Worm (Caenorhabditis elegans) whole organism, L1 larva: ENCODE measurements around the gene F41E6.12.

Experiments
- aha-1 ChIP-seq: fragments of 150-350 bp; optimal IDR thresholded peaks from 2 replicates; lab custom pipeline; 2014; ENCODE audit warnings: missing biosample characterization, missing genetic modification characterization
- ama-1 ChIP-seq: fragments of 150-350 bp; optimal IDR thresholded peaks from 2 replicates; lab custom pipeline; 2014
- blmp-1 ChIP-seq: fragments of 150-350 bp; optimal IDR thresholded peaks from 2 replicates; lab custom pipeline; 2014; ENCODE audit warnings: missing biosample characterization, missing genetic modification characterization
- lin-13 ChIP-seq: fragments of 150-350 bp; optimal IDR thresholded peaks from 2 replicates; lab custom pipeline; 2014; ENCODE audit warnings: missing biosample characterization, missing genetic modification reagents, missing genetic modification characterization
- lin-15B ChIP-seq: fragments of 150-350 bp; sonication (generic microtip); optimal IDR thresholded peaks from 3 replicates; lab custom pipeline; 2014; ENCODE audit warnings: missing biosample characterization, missing genetic modification characterization
- lin-35 ChIP-seq, 2 experiments: fragments of 150-350 bp; optimal IDR thresholded peaks; 2 replicates each; lab custom pipeline; 2014; ENCODE audit warnings: missing biosample characterization in 2 of 2, missing genetic modification characterization in 2 of 2, missing genetic modification reagents in 2 of 2
- unc-130 ChIP-seq: fragments of 150-350 bp; optimal IDR thresholded peaks from 2 replicates; lab custom pipeline; 2017; ENCODE audit warnings: missing biosample characterization, missing genetic modification characterization, inconsistent platforms
- ztf-4 ChIP-seq: fragments of 150-350 bp; optimal IDR thresholded peaks from 2 replicates; lab custom pipeline; 2014; ENCODE audit warnings: missing biosample characterization, missing genetic modification characterization

DNA sequence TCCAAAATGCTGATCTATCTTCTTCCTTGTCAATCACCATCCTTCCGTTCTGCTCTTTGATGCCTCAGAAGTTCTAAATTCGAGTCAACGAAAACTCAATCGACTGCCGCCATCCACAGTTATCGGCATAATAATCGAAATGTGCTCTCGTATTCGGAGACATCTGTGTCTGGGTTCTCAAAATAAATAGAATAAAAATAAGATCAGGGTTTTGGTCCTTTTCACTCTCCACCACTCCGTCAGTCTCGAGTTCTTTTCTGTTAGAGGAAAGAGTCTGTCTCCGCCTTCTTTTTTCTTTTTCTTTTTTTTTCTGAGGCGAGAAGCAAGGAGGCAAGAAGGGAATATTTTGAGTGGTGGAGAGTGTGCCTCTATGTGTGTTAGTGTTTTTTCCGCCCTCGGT lies 5.2 kb downstream of the F41E6.12 start, which contains the start of gene F41E6.17:
- TF ChIP-seq unc-130 (tag; lab: Kevin White, UChicago) (no peak), ztf-4 (tag; lab: Kevin White, UChicago) (no peak), blmp-1 (no peak), lin-13 (GFP tag; lab: Kevin White, UChicago) (no peak), lin-35 (GFP tag; optimal IDR thresholded peaks at IDR 0.05; lab: Kevin White, UChicago) (no peak), lin-15B (tag; lab: Kevin White, UChicago) (no peak), aha-1 (tag; lab: Kevin White, UChicago) (no peak), ama-1 (lab: Kevin White, UChicago) (no peak)
